Fruit fly (Drosophila melanogaster): ENCODE data around the gene CG17207.

dm6 chr3R:12395880-12396279 lies 43.1 kb downstream of the CG17207 start, which contains the start of the genes CG10096 and CG10097:
- TF ChIP-seq Myc (optimal IDR thresholded peaks at IDR 0.05): no peak
- TF ChIP-seq fru (GFP tag; optimal IDR thresholded peaks at IDR 0.05): no peak
- TF ChIP-seq Rel (GFP tag; optimal IDR thresholded peaks at IDR 0.05): no peak
- no peak for TF ChIP-seq Rel (tag; optimal IDR thresholded peaks at IDR 0.05)
- no peak for TF ChIP-seq psq (GFP tag; optimal IDR thresholded peaks at IDR 0.05)
- no peak for TF ChIP-seq Hr83 (GFP tag; optimal IDR thresholded peaks at IDR 0.05; ENCODE audit: poor library complexity, severe bottlenecking)
- no peak for TF ChIP-seq br (GFP tag; optimal IDR thresholded peaks at IDR 0.05)
- no peak for TF ChIP-seq Jra (GFP tag; optimal IDR thresholded peaks at IDR 0.05)
- no peak for TF ChIP-seq pan (optimal IDR thresholded peaks at IDR 0.05)
- no peak for TF ChIP-seq dsf (GFP tag; optimal IDR thresholded peaks at IDR 0.05; ENCODE audit: borderline replicate concordance)
- no peak for TF ChIP-seq Sp1 (GFP tag; optimal IDR thresholded peaks at IDR 0.05)
- TF ChIP-seq usp (GFP tag; optimal IDR thresholded peaks at IDR 0.05): no peak
- no peak for TF ChIP-seq Abd-B (GFP tag; optimal IDR thresholded peaks at IDR 0.05)
- no peak for TF ChIP-seq sv (GFP tag; optimal IDR thresholded peaks at IDR 0.05)
- TF ChIP-seq rgr (GFP tag; optimal IDR thresholded peaks at IDR 0.05): no peak

Data from whole organism, wandering third instar larva.